Worm (Caenorhabditis elegans) whole organism, L4 larva: ENCODE data around the gene C25H3.11.

ENCODE experiments used
- Y48G9A.11 ChIP-seq: fragments of 200-800 bp; sonication (Bioruptor generic); IDR thresholded peaks from 2 replicates; pipeline ENCODE4 v1.3.6; 2022; ENCODE audit warnings: missing genetic modification reagents, missing genetic modification characterization, missing compliant biosample characterization
- ceh-82 ChIP-seq: sonication (generic microtip); optimal IDR thresholded peaks from 2 replicates; lab custom pipeline; 2017; ENCODE audit warnings: missing biosample characterization, missing genetic modification characterization
- cey-2 ChIP-seq: sonication (generic microtip); optimal IDR thresholded peaks from 3 replicates; lab custom pipeline; 2017; ENCODE audit warnings: missing genetic modification characterization, mild to moderate bottlenecking, missing compliant biosample characterization, antibody characterized with exemption, borderline replicate concordance; ENCODE audit not compliant: insufficient read depth
- fos-1 ChIP-seq: fragments of 150-350 bp; optimal IDR thresholded peaks from 2 replicates; lab custom pipeline; 2014; ENCODE audit warnings: missing biosample characterization, missing genetic modification characterization
- mdl-1 ChIP-seq, 2 experiments: fragments of 150-350 bp in 1 of 2; sonication (generic microtip) in 1 of 2; optimal IDR thresholded peaks; 2 replicates each; lab custom pipeline; 2014 to 2017; ENCODE audit warnings: missing biosample characterization in 2 of 2, missing genetic modification characterization in 2 of 2
- nhr-237 ChIP-seq: sonication (generic microtip); optimal IDR thresholded peaks from 2 replicates; lab custom pipeline; 2017; ENCODE audit warnings: missing biosample characterization, missing genetic modification characterization
- nhr-25 ChIP-seq: sonication (generic microtip); optimal IDR thresholded peaks from 2 replicates; lab custom pipeline; 2017; ENCODE audit warnings: missing genetic modification characterization, mild to moderate bottlenecking, missing compliant biosample characterization, antibody characterized with exemption, moderate library complexity, borderline replicate concordance; ENCODE audit not compliant: insufficient read depth
- nhr-76 ChIP-seq: fragments of 150-350 bp; optimal IDR thresholded peaks from 2 replicates; lab custom pipeline; 2014; ENCODE audit warnings: missing biosample characterization, missing genetic modification characterization
- pha-4 ChIP-seq, 2 experiments: fragments of 150-350 bp in 1 of 2; fragments of 200-800 bp in 1 of 2; sonication (Bioruptor generic) in 1 of 2; IDR thresholded peaks in 1 of 2; optimal IDR thresholded peaks in 1 of 2; 2 replicates each; pipeline versions ENCODE4 v1.3.6 to Lab custom; 2014 to 2022; ENCODE audit warnings: missing genetic modification characterization in 2 of 2, missing genetic modification reagents in 2 of 2, missing biosample characterization in 1 of 2, missing compliant biosample characterization in 1 of 2

DNA sequence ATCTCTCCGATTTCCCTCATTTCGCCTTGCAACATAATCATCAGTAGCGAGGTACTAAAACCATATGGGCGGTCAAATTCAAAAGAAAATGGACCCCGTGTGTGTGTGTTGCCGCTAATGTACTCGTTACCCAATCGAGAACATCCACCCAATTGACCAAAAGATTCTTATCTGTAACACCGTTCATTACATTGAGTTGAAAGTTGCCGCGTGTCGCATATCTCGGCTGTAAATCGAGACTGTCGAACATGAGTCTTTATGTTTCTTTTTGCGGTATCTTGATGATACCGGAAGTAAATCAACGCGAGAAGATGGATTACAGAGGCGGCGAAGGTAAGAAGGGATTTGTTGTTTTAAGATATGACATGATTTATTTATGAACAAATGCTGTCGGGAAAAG is 46.9 kb upstream of the C25H3.11 start:
- TF ChIP-seq cey-2: no peak
- no peak for TF ChIP-seq pha-4 (GFP tag; IDR thresholded peaks at IDR 0.05; lab: Robert Waterston, UW)
- no peak for TF ChIP-seq pha-4 (tag; optimal IDR thresholded peaks at IDR 0.05; lab: Kevin White, UChicago)
- TF ChIP-seq nhr-237 (tag; lab: Kevin White, UChicago): no peak
- no peak for TF ChIP-seq Y48G9A.11 (GFP tag; lab: Robert Waterston, UW)
- TF ChIP-seq nhr-76 (tag; lab: Kevin White, UChicago): no peak
- no peak for TF ChIP-seq mdl-1 (tag; optimal IDR thresholded peaks at IDR 0.05; lab: Kevin White, UChicago)
- no peak for TF ChIP-seq nhr-25
- TF ChIP-seq ceh-82: no peak
- no peak for TF ChIP-seq fos-1
